Fruit fly (Drosophila melanogaster) whole organism, pupa: ENCODE results near the gene Ire1.

Source experiments
- CG10348 ChIP-seq: fragments of 200-800 bp; sonication (Bioruptor generic); IDR thresholded peaks from 2 replicates; pipeline ENCODE4 v1.3.6; 2022; ENCODE audit warnings: missing biosample characterization, missing genetic modification characterization
- CG12605 ChIP-seq: fragments of 200-800 bp; sonication (Bioruptor generic); IDR thresholded peaks from 2 replicates; pipeline ENCODE4 v1.3.6; 2022; ENCODE audit warnings: missing biosample characterization, missing genetic modification characterization
- CG13204 ChIP-seq: fragments of 200-800 bp; sonication (Bioruptor generic); optimal IDR thresholded peaks from 2 replicates; lab custom pipeline; 2018; ENCODE audit warnings: missing biosample characterization, mild to moderate bottlenecking, missing genetic modification characterization, moderate library complexity
- CG15710 ChIP-seq: fragments of 200-800 bp; sonication (Bioruptor generic); optimal IDR thresholded peaks from 2 replicates; lab custom pipeline; 2018; ENCODE audit warnings: missing biosample characterization, mild to moderate bottlenecking, missing genetic modification characterization, moderate library complexity
- CG32121 ChIP-seq: fragments of 200-800 bp; sonication (Bioruptor generic); IDR thresholded peaks from 2 replicates; pipeline ENCODE4 v1.3.6; 2022; ENCODE audit warnings: missing biosample characterization, missing genetic modification characterization
- CG34367 ChIP-seq: fragments of 200-800 bp; sonication (Bioruptor generic); optimal IDR thresholded peaks from 2 replicates; lab custom pipeline; 2018; ENCODE audit warnings: missing biosample characterization, mild to moderate bottlenecking, missing genetic modification characterization
- CG8159 ChIP-seq: fragments of 200-800 bp; sonication (Bioruptor generic); optimal IDR thresholded peaks from 3 replicates; lab custom pipeline; 2018; ENCODE audit warnings: missing biosample characterization, mild to moderate bottlenecking, missing genetic modification characterization, moderate library complexity
- CG8301 ChIP-seq: fragments of 200-800 bp; sonication (Bioruptor generic); optimal IDR thresholded peaks from 2 replicates; lab custom pipeline; 2018; ENCODE audit warnings: missing biosample characterization, mild to moderate bottlenecking, missing genetic modification characterization
- CG9948 ChIP-seq: fragments of 200-800 bp; sonication (Bioruptor generic); optimal IDR thresholded peaks from 2 replicates; lab custom pipeline; 2018; ENCODE audit warnings: missing biosample characterization, mild to moderate bottlenecking, missing genetic modification characterization, moderate library complexity
- D1 ChIP-seq: fragments of 200-800 bp; sonication (Bioruptor generic); optimal IDR thresholded peaks from 2 replicates; lab custom pipeline; 2018; ENCODE audit warnings: missing biosample characterization, mild to moderate bottlenecking, missing genetic modification characterization, moderate library complexity
- EcR ChIP-seq: fragments of 200-800 bp; sonication (Bioruptor generic); optimal IDR thresholded peaks from 3 replicates; lab custom pipeline; 2019; ENCODE audit warnings: missing biosample characterization, missing genetic modification characterization, mild to moderate bottlenecking, moderate library complexity, missing genetic modification reagents
- Ets98B ChIP-seq: fragments of 200-800 bp; sonication (Bioruptor generic); IDR thresholded peaks from 2 replicates; pipeline ENCODE4 v1.3.6; 2022; ENCODE audit warnings: missing biosample characterization, missing genetic modification characterization
- Pif1A ChIP-seq: fragments of 200-800 bp; sonication (Bioruptor generic); optimal IDR thresholded peaks from 3 replicates; lab custom pipeline; 2016; ENCODE audit warnings: missing biosample characterization, missing genetic modification characterization
- Pif1B ChIP-seq: fragments of 200-800 bp; sonication (Bioruptor generic); optimal IDR thresholded peaks from 3 replicates; lab custom pipeline; 2016; ENCODE audit warnings: missing biosample characterization, missing genetic modification characterization
- Snoo ChIP-seq: fragments of 200-800 bp; sonication (Bioruptor generic); optimal IDR thresholded peaks from 3 replicates; lab custom pipeline; 2017; ENCODE audit warnings: missing biosample characterization, mild to moderate bottlenecking, missing genetic modification characterization, inconsistent platforms
- fd96Ca ChIP-seq: fragments of 200-800 bp; sonication (Bioruptor generic); IDR thresholded peaks from 3 replicates; pipeline ENCODE4 v1.3.6; 2022; ENCODE audit warnings: missing biosample characterization, missing genetic modification characterization

Ire1 gene

DNA sequence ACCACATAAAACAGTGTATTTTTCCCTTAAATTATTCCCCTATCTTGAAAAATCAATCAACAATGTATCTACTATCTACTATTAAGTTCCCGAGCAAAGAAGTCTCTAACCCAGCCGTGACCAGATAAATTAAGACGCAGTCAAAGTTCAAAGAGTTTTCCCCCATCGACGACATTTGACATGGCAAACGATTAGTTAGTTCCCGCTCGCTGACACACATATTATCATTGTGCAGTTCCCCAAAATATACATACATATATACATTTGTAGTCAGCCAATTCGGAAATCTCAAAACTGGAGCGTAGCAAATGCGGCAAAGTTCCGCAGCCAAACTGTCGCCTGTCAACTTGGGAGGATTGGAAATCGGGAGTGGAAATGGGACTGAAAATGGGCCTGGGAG is 53.9 kb downstream of the Ire1 start:
- no peak for TF ChIP-seq CG10348 (GFP tag; lab: Robert Waterston, UW)
- no peak for TF ChIP-seq CG9948 (tag; lab: Kevin White, UChicago)
- no peak for TF ChIP-seq Ets98B (GFP tag; lab: Robert Waterston, UW)
- TF ChIP-seq CG8301 = no peak
- TF ChIP-seq fd96Ca (GFP tag; lab: Robert Waterston, UW) = no peak
- TF ChIP-seq Pif1B (GFP tag; lab: Kevin White, UChicago) = no peak
- TF ChIP-seq CG34367 (tag; lab: Kevin White, UChicago) = no peak

- TF ChIP-seq CG32121 (GFP tag; lab: Robert Waterston, UW) (no peak), CG8159 (tag; lab: Kevin White, UChicago) (no peak), Pif1A (GFP tag; lab: Kevin White, UChicago) (no peak), fd96Ca (GFP tag; lab: Robert Waterston, UW) (no peak), CG9948 (tag; lab: Kevin White, UChicago) (no peak), CG34367 (tag; lab: Kevin White, UChicago) (no peak), Snoo (tag; lab: Kevin White, UChicago) (no peak), CG15710 (no peak), EcR (no peak), CG12605 (GFP tag; lab: Robert Waterston, UW) (no peak), CG13204 (no peak), CG8301 (no peak), D1 (tag; lab: Kevin White, UChicago) (no peak)
- TF ChIP-seq, all 21 proteins: peak for 0
Measured at dm6 chr3R:19804905-19805304, 56.2 kb downstream of the Ire1 start.
